Worm (Caenorhabditis elegans): ENCODE results near the gene C33H5.16.

DNA sequence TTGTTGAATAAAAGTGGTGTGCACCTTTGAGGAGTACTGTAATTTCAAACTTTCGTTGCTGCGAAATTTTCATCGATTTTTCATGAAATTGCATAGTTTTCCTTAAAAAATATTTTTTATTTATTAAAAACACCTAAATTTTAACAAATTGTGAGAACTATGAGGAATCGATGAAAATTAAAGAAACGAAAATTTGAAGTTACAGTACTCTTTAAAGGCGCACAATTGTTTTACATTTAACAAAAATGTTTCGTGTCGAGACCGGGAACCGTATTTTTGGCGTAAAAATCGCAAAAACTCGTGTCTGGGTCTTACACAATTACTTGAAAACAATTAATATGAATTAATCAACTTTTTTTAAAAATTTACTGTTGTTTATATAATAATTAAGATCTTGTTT is 33.0 kb downstream of the C33H5.16 start, which contains the start of gene rdl-1:
- no peak for TF ChIP-seq unc-39 (tag; optimal IDR thresholded peaks at IDR 0.05)
- no peak for TF ChIP-seq nhr-237 (tag; optimal IDR thresholded peaks at IDR 0.05)
- no peak for TF ChIP-seq mep-1 (tag; optimal IDR thresholded peaks at IDR 0.05)
- no peak for TF ChIP-seq tbx-8 (GFP tag; optimal IDR thresholded peaks at IDR 0.05)
- TF ChIP-seq nhr-28 (tag; optimal IDR thresholded peaks at IDR 0.05) = no peak
- no peak for TF ChIP-seq sptf-1 (tag; optimal IDR thresholded peaks at IDR 0.05)
- TF ChIP-seq pha-4 (tag; optimal IDR thresholded peaks at IDR 0.05) = no peak
- no peak for TF ChIP-seq hlh-1 (tag; optimal IDR thresholded peaks at IDR 0.05)
- no peak for TF ChIP-seq unc-62 (GFP tag; optimal IDR thresholded peaks at IDR 0.05)
- TF ChIP-seq mls-2 (tag; optimal IDR thresholded peaks at IDR 0.05) = no peak
- TF ChIP-seq snpc-4 (tag; optimal IDR thresholded peaks at IDR 0.05) = no peak
- no peak for TF ChIP-seq ztf-11 (tag; optimal IDR thresholded peaks at IDR 0.05)
- TF ChIP-seq blmp-1 (tag; optimal IDR thresholded peaks at IDR 0.05) = no peak
- TF ChIP-seq elt-3 (tag; optimal IDR thresholded peaks at IDR 0.05) = no peak
